Worm (Caenorhabditis elegans) whole organism, late embryonic: Measurements from ENCODE around the gene str-243.

ENCODE experiments used
- C08G9.2 ChIP-seq: sonication (generic microtip); optimal IDR thresholded peaks from 2 replicates; lab custom pipeline; 2016; ENCODE audit warnings: mild to moderate bottlenecking, missing genetic modification characterization, moderate library complexity, missing compliant biosample characterization
- F13H6.1 ChIP-seq: sonication (generic microtip); optimal IDR thresholded peaks from 2 replicates; lab custom pipeline; 2016; ENCODE audit warnings: missing genetic modification characterization, missing compliant biosample characterization
- T23F11.4 ChIP-seq: fragments of 200-800 bp; sonication (Bioruptor generic); optimal IDR thresholded peaks from 2 replicates; lab custom pipeline; 2018; ENCODE audit warnings: mild to moderate bottlenecking, missing genetic modification characterization, missing compliant biosample characterization
- ceh-19 ChIP-seq: fragments of 200-800 bp; sonication (Bioruptor generic); optimal IDR thresholded peaks from 2 replicates; lab custom pipeline; 2018; ENCODE audit warnings: mild to moderate bottlenecking, missing genetic modification characterization, missing compliant biosample characterization
- ceh-2 ChIP-seq: sonication (generic microtip); optimal IDR thresholded peaks from 2 replicates; lab custom pipeline; 2016; ENCODE audit warnings: missing genotype, missing genetic modification characterization, missing compliant biosample characterization
- ceh-31 ChIP-seq: sonication (generic microtip); optimal IDR thresholded peaks from 2 replicates; lab custom pipeline; 2016; ENCODE audit warnings: missing genetic modification characterization, missing compliant biosample characterization
- ceh-34 ChIP-seq: sonication (generic microtip); optimal IDR thresholded peaks from 2 replicates; lab custom pipeline; 2016; ENCODE audit warnings: mild to moderate bottlenecking, missing genetic modification characterization, missing compliant biosample characterization
- ceh-48 ChIP-seq: sonication (generic microtip); optimal IDR thresholded peaks from 2 replicates; lab custom pipeline; 2016; ENCODE audit warnings: missing genetic modification characterization, inconsistent platforms, missing compliant biosample characterization
- che-1 ChIP-seq: sonication (generic microtip); optimal IDR thresholded peaks from 2 replicates; lab custom pipeline; 2016; ENCODE audit warnings: mild to moderate bottlenecking, missing genetic modification characterization, missing compliant biosample characterization
- dve-1 ChIP-seq: sonication (generic microtip); optimal IDR thresholded peaks from 2 replicates; lab custom pipeline; 2017; ENCODE audit warnings: antibody characterized with exemption, mild to moderate bottlenecking, missing genetic modification characterization, missing compliant biosample characterization
- elt-2 ChIP-seq: sonication (generic microtip); optimal IDR thresholded peaks from 2 replicates; lab custom pipeline; 2016; ENCODE audit warnings: missing genetic modification reagents, missing genetic modification characterization, missing compliant biosample characterization
- elt-4 ChIP-seq: sonication (generic microtip); optimal IDR thresholded peaks from 2 replicates; lab custom pipeline; 2016; ENCODE audit warnings: missing genetic modification characterization, missing compliant biosample characterization
- ets-4 ChIP-seq: sonication (generic microtip); optimal IDR thresholded peaks from 2 replicates; lab custom pipeline; 2016; ENCODE audit warnings: missing genetic modification characterization, missing compliant biosample characterization
- fax-1 ChIP-seq: sonication (generic microtip); optimal IDR thresholded peaks from 2 replicates; lab custom pipeline; 2016; ENCODE audit warnings: missing genotype, missing genetic modification characterization, missing compliant biosample characterization
- fkh-10 ChIP-seq: fragments of 150-350 bp; optimal IDR thresholded peaks from 2 replicates; lab custom pipeline; 2014; ENCODE audit warnings: missing biosample characterization, missing genetic modification reagents, missing genetic modification characterization
- fkh-6 ChIP-seq: sonication (generic microtip); optimal IDR thresholded peaks from 2 replicates; lab custom pipeline; 2016; ENCODE audit warnings: missing genetic modification characterization, missing compliant biosample characterization
- gmeb-2 ChIP-seq: sonication (generic microtip); optimal IDR thresholded peaks from 2 replicates; lab custom pipeline; 2016; ENCODE audit warnings: missing genetic modification characterization, inconsistent platforms, missing compliant biosample characterization
- hlh-13 ChIP-seq: fragments of 200-800 bp; sonication (Bioruptor generic); optimal IDR thresholded peaks from 2 replicates; lab custom pipeline; 2018; ENCODE audit warnings: mild to moderate bottlenecking, missing genetic modification characterization, missing compliant biosample characterization
- hlh-8 ChIP-seq: sonication (generic microtip); optimal IDR thresholded peaks from 2 replicates; lab custom pipeline; 2016; ENCODE audit warnings: missing genotype, missing genetic modification characterization, missing compliant biosample characterization
- lin-11 ChIP-seq: fragments of 200-800 bp; sonication (Bioruptor generic); optimal IDR thresholded peaks from 2 replicates; lab custom pipeline; 2018; ENCODE audit warnings: mild to moderate bottlenecking, missing genetic modification characterization, missing compliant biosample characterization
- mec-3 ChIP-seq: sonication (generic microtip); optimal IDR thresholded peaks from 2 replicates; lab custom pipeline; 2016; ENCODE audit warnings: borderline replicate concordance, missing genetic modification characterization, missing compliant biosample characterization
- nfya-1 ChIP-seq: sonication (generic microtip); optimal IDR thresholded peaks from 2 replicates; lab custom pipeline; 2017; ENCODE audit warnings: missing genetic modification characterization, mild to moderate bottlenecking, missing compliant biosample characterization, antibody characterized with exemption, moderate library complexity
- nhr-11 ChIP-seq: fragments of 150-350 bp; optimal IDR thresholded peaks from 2 replicates; lab custom pipeline; 2014; ENCODE audit warnings: missing biosample characterization, missing genetic modification characterization
- nhr-232 ChIP-seq: sonication (generic microtip); optimal IDR thresholded peaks from 2 replicates; lab custom pipeline; 2016; ENCODE audit warnings: missing genetic modification characterization, missing compliant biosample characterization
- npax-4 ChIP-seq: sonication (generic microtip); optimal IDR thresholded peaks from 2 replicates; lab custom pipeline; 2016; ENCODE audit warnings: missing genetic modification characterization, missing compliant biosample characterization
- odd-2 ChIP-seq: sonication (generic microtip); optimal IDR thresholded peaks from 2 replicates; lab custom pipeline; 2017; ENCODE audit warnings: antibody characterized with exemption, mild to moderate bottlenecking, missing genetic modification characterization, missing compliant biosample characterization
- pat-9 ChIP-seq: fragments of 200-800 bp; sonication (Bioruptor generic); optimal IDR thresholded peaks from 2 replicates; lab custom pipeline; 2018; ENCODE audit warnings: mild to moderate bottlenecking, missing genetic modification characterization, moderate library complexity, missing compliant biosample characterization
- pha-2 ChIP-seq: sonication (generic microtip); optimal IDR thresholded peaks from 2 replicates; lab custom pipeline; 2017; ENCODE audit warnings: mild to moderate bottlenecking, missing genetic modification characterization, missing compliant biosample characterization
- pros-1 ChIP-seq: fragments of 150-350 bp; optimal IDR thresholded peaks from 2 replicates; lab custom pipeline; 2014; ENCODE audit warnings: missing biosample characterization, missing genetic modification reagents, missing genetic modification characterization
- ref-2 ChIP-seq: sonication (generic microtip); optimal IDR thresholded peaks from 2 replicates; lab custom pipeline; 2016; ENCODE audit warnings: missing genetic modification characterization, missing compliant biosample characterization
- rnt-1 ChIP-seq: sonication (generic microtip); optimal IDR thresholded peaks from 2 replicates; lab custom pipeline; 2016; ENCODE audit warnings: missing genetic modification characterization, missing compliant biosample characterization
- sdc-2 ChIP-seq: sonication (generic microtip); optimal IDR thresholded peaks from 2 replicates; lab custom pipeline; 2016; ENCODE audit warnings: missing genotype, missing genetic modification characterization, missing compliant biosample characterization
- sox-2 ChIP-seq: fragments of 200-800 bp; sonication (Bioruptor generic); IDR thresholded peaks from 2 replicates; pipeline ENCODE4 v1.3.6; 2022; ENCODE audit warnings: missing genetic modification reagents, missing genetic modification characterization, missing compliant biosample characterization
- syd-9 ChIP-seq: sonication (generic microtip); optimal IDR thresholded peaks from 2 replicates; lab custom pipeline; 2016; ENCODE audit warnings: mild to moderate bottlenecking, missing genetic modification characterization, moderate library complexity, missing compliant biosample characterization
- tbx-2 ChIP-seq: sonication (generic microtip); optimal IDR thresholded peaks from 2 replicates; lab custom pipeline; 2016; ENCODE audit warnings: missing genetic modification characterization, missing compliant biosample characterization
- tbx-7 ChIP-seq: sonication (generic microtip); optimal IDR thresholded peaks from 2 replicates; lab custom pipeline; 2016; ENCODE audit warnings: missing genotype, missing genetic modification characterization, missing compliant biosample characterization
- unc-3 ChIP-seq, 2 experiments: fragments of 200-800 bp in 1 of 2; sonication (Bioruptor generic) in 1 of 2; sonication (generic microtip) in 1 of 2; conservative IDR thresholded peaks in 1 of 2; optimal IDR thresholded peaks in 1 of 2; 2 replicates each; pipeline versions ENCODE4 v1.3.6 to Lab custom; 2016 to 2022; ENCODE audit warnings: missing compliant biosample characterization in 2 of 2, missing genetic modification characterization in 2 of 2, missing genetic modification reagents in 1 of 2
- zip-5 ChIP-seq: sonication (generic microtip); optimal IDR thresholded peaks from 2 replicates; lab custom pipeline; 2016; ENCODE audit warnings: missing genetic modification characterization, missing compliant biosample characterization

The str-243 gene

ce11 chrV:1551143-1551542 lies 28.6 kb downstream of the str-243 start:
- no peak for TF ChIP-seq fax-1 (tag; lab: Kevin White, UChicago)
- TF ChIP-seq ceh-31 (tag; lab: Kevin White, UChicago), result no peak
- TF ChIP-seq ceh-34 (tag; lab: Kevin White, UChicago), result no peak
- no peak for TF ChIP-seq hlh-8
- no peak for TF ChIP-seq sox-2 (GFP tag; lab: Robert Waterston, UW)
- TF ChIP-seq nhr-11, result no peak
- TF ChIP-seq mec-3 (tag; lab: Kevin White, UChicago), result no peak
- no peak for TF ChIP-seq pha-2 (tag; lab: Kevin White, UChicago)
- TF ChIP-seq pat-9, result no peak
- TF ChIP-seq sdc-2 (tag; lab: Kevin White, UChicago), result no peak
- no peak for TF ChIP-seq nhr-232 (tag; lab: Kevin White, UChicago)
- TF ChIP-seq ceh-2 (tag; lab: Kevin White, UChicago), result no peak
- no peak for TF ChIP-seq syd-9
- TF ChIP-seq elt-2 (tag; lab: Kevin White, UChicago), result no peak
- no peak for TF ChIP-seq hlh-13 (GFP tag; lab: Kevin White, UChicago)

- TF ChIP-seq tbx-7 (no peak), fkh-6 (tag; lab: Kevin White, UChicago) (no peak), fax-1 (tag; lab: Kevin White, UChicago) (no peak), pros-1 (tag; lab: Kevin White, UChicago) (no peak), npax-4 (no peak), rnt-1 (tag; lab: Kevin White, UChicago) (no peak), F13H6.1 (tag; lab: Kevin White, UChicago) (no peak), ceh-31 (tag; lab: Kevin White, UChicago) (no peak), syd-9 (no peak), C08G9.2 (tag; lab: Kevin White, UChicago) (no peak), lin-11 (tag; lab: Kevin White, UChicago) (no peak), T23F11.4 (GFP tag; lab: Kevin White, UChicago) (no peak), gmeb-2 (tag; lab: Kevin White, UChicago) (no peak)
Measured at ce11 chrV:1553004-1553403, 30.4 kb downstream of the str-243 start, which contains the start of gene srsx-8. Gene srsx-8 (minus strand): TSS chrV:1553104.

ce11 chrV:1555072-1555471 lies 32.5 kb downstream of the str-243 start:
- TF ChIP-seq che-1 (tag; lab: Kevin White, UChicago) (no peak), elt-2 (tag; lab: Kevin White, UChicago) (peak; percentile 86), pat-9 (no peak)

- TF ChIP-seq tbx-2 (tag; lab: Kevin White, UChicago) (no peak), ets-4 (tag; lab: Kevin White, UChicago) (no peak), ceh-19 (GFP tag; lab: Kevin White, UChicago) (no peak), unc-3 (GFP tag; conservative IDR thresholded peaks at IDR 0.05; lab: Robert Waterston, UW) (no peak), unc-3 (tag; optimal IDR thresholded peaks at IDR 0.05; lab: Kevin White, UChicago) (no peak), pros-1 (tag; lab: Kevin White, UChicago) (no peak), ceh-48 (no peak), F13H6.1 (tag; lab: Kevin White, UChicago) (no peak), ceh-31 (tag; lab: Kevin White, UChicago) (no peak), ceh-34 (tag; lab: Kevin White, UChicago) (no peak), ref-2 (tag; lab: Kevin White, UChicago) (no peak), nfya-1 (tag; lab: Kevin White, UChicago) (no peak), odd-2 (tag; lab: Kevin White, UChicago) (no peak), dve-1 (no peak), fkh-10 (GFP tag; lab: Kevin White, UChicago) (no peak), elt-4 (no peak), zip-5 (no peak)
Measured at ce11 chrV:1558113-1558512, 35.5 kb downstream of the str-243 start.
